Fruit fly (Drosophila melanogaster): ENCODE data around the gene CG43072.

The CG43072 gene

dm6 chr3L:21056792-21057567 is 8.7 kb upstream of the CG43072 start (continued):
- no peak for TF ChIP-seq sv (GFP tag; optimal IDR thresholded peaks at IDR 0.05)
- no peak for TF ChIP-seq N (GFP tag; optimal IDR thresholded peaks at IDR 0.05)
- no peak for TF ChIP-seq sage (GFP tag; optimal IDR thresholded peaks at IDR 0.05)
- no peak for TF ChIP-seq Vsx2 (GFP tag; optimal IDR thresholded peaks at IDR 0.05; ENCODE audit: partially characterized antibody)
- TF ChIP-seq CrebA (GFP tag; optimal IDR thresholded peaks at IDR 0.05; ENCODE audit: borderline replicate concordance) = no peak

dm6 chr3L:21057568-21057940 is 8.1 kb upstream of the CG43072 start:
- TF ChIP-seq Vsx2 (GFP tag; optimal IDR thresholded peaks at IDR 0.05; ENCODE audit: partially characterized antibody) = peak; percentile 48
- TF ChIP-seq dl (GFP tag; optimal IDR thresholded peaks at IDR 0.05; ENCODE audit: insufficient read depth in 1 of 2, partially characterized antibody in 2 of 2) = peak; percentile 71 to 77
- TF ChIP-seq Dif (GFP tag; optimal IDR thresholded peaks at IDR 0.05; ENCODE audit: partially characterized antibody) = peak; percentile 70
- TF ChIP-seq jim (GFP tag; optimal IDR thresholded peaks at IDR 0.05) = peak; percentile 23
- TF ChIP-seq Rel (GFP tag; optimal IDR thresholded peaks at IDR 0.05) = no peak
- TF ChIP-seq Rel (tag; optimal IDR thresholded peaks at IDR 0.05) = peak; percentile 64
- TF ChIP-seq Hnf4 (GFP tag; optimal IDR thresholded peaks at IDR 0.05) = no peak

DNA sequence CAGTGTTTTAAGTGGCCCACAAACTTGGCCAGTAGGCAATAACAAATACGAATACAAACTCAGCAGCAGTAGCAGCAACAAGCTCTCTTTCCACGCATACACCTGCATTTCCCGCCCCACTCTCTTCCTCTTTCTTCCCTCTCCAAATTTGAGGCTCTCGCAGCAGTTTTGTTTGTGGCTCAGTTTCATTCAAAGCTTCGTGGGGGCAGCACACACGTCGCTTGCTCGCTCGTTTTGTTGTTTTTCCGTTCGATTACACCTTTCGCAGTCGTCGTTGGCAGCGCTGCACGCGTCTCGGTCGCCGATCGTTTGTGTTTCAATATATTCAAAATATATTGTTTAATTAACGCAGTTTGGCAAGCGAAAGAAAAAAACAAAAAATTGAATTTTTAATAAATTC is 7.0 kb upstream of the CG43072 start:
- TF ChIP-seq Jra (GFP tag; optimal IDR thresholded peaks at IDR 0.05) (no peak), woc (GFP tag; optimal IDR thresholded peaks at IDR 0.05) (no peak), Abd-B (GFP tag; optimal IDR thresholded peaks at IDR 0.05) (no peak), sage (GFP tag; optimal IDR thresholded peaks at IDR 0.05) (peak; percentile 50), Rel (GFP tag; optimal IDR thresholded peaks at IDR 0.05) (no peak), Rel (tag; optimal IDR thresholded peaks at IDR 0.05) (peak; percentile 81), lola (GFP tag; optimal IDR thresholded peaks at IDR 0.05) (no peak), Hr83 (GFP tag; optimal IDR thresholded peaks at IDR 0.05; ENCODE audit: poor library complexity, severe bottlenecking) (peak; percentile 71), Vsx2 (GFP tag; optimal IDR thresholded peaks at IDR 0.05; ENCODE audit: partially characterized antibody) (peak; percentile 78), dl (GFP tag; optimal IDR thresholded peaks at IDR 0.05; ENCODE audit: insufficient read depth in 1 of 2, partially characterized antibody in 2 of 2) (peak; percentile 72 to 76), psq (GFP tag; optimal IDR thresholded peaks at IDR 0.05) (peak; percentile 38), N (GFP tag; optimal IDR thresholded peaks at IDR 0.05) (peak; percentile 45), rgr (GFP tag; optimal IDR thresholded peaks at IDR 0.05) (peak; percentile 61), HLH106 (tag; optimal IDR thresholded peaks at IDR 0.05) (peak; percentile 8), CG9705 (GFP tag; optimal IDR thresholded peaks at IDR 0.05) (no peak), dsf (GFP tag; optimal IDR thresholded peaks at IDR 0.05; ENCODE audit: borderline replicate concordance) (no peak), Dif (GFP tag; optimal IDR thresholded peaks at IDR 0.05; ENCODE audit: partially characterized antibody) (peak; percentile 81), ey (GFP tag; optimal IDR thresholded peaks at IDR 0.05) (peak; percentile 35), br (GFP tag; optimal IDR thresholded peaks at IDR 0.05) (peak; percentile 24), jim (GFP tag; optimal IDR thresholded peaks at IDR 0.05) (peak; percentile 21), Hnf4 (GFP tag; optimal IDR thresholded peaks at IDR 0.05) (peak; percentile 54), Sp1 (GFP tag; optimal IDR thresholded peaks at IDR 0.05) (peak; percentile 27), h (GFP tag; optimal IDR thresholded peaks at IDR 0.05) (peak; percentile 72), OdsH (GFP tag; optimal IDR thresholded peaks at IDR 0.05) (peak; percentile 48), sv (GFP tag; optimal IDR thresholded peaks at IDR 0.05) (no peak), Mio (GFP tag; optimal IDR thresholded peaks at IDR 0.05) (no peak), foxo (GFP tag; optimal IDR thresholded peaks at IDR 0.05) (peak in 1 of 2 experiments; percentile 29), tai (GFP tag; optimal IDR thresholded peaks at IDR 0.05) (no peak), CG32264 (GFP tag; optimal IDR thresholded peaks at IDR 0.05) (peak; percentile 15), CrebA (GFP tag; optimal IDR thresholded peaks at IDR 0.05; ENCODE audit: borderline replicate concordance) (no peak), pan (optimal IDR thresholded peaks at IDR 0.05) (no peak), Hr78 (GFP tag; optimal IDR thresholded peaks at IDR 0.05) (no peak), usp (GFP tag; optimal IDR thresholded peaks at IDR 0.05) (no peak), fru (GFP tag; optimal IDR thresholded peaks at IDR 0.05) (peak; percentile 75), Myc (optimal IDR thresholded peaks at IDR 0.05) (no peak), GATAd (GFP tag; optimal IDR thresholded peaks at IDR 0.05) (no peak)

Data from whole organism, wandering third instar larva.